Fruit fly (Drosophila melanogaster) whole organism, embryonic: ENCODE data around the gene CG42399.

ENCODE experiments used
- BEAF-32 ChIP-seq: fragments of 200-800 bp; sonication (Bioruptor generic); optimal IDR thresholded peaks from 3 replicates; lab custom pipeline; 2017; ENCODE audit warnings: missing biosample characterization, missing genetic modification characterization, mild to moderate bottlenecking, moderate library complexity, missing genetic modification reagents
- CG10366 ChIP-seq: fragments of 200-800 bp; sonication (Bioruptor generic); IDR thresholded peaks from 2 replicates; pipeline ENCODE4 v1.3.6; 2022; ENCODE audit warnings: missing biosample characterization, missing genetic modification characterization
- CG10431 ChIP-seq: fragments of 200-800 bp; sonication (Bioruptor generic); optimal IDR thresholded peaks from 3 replicates; lab custom pipeline; 2018; ENCODE audit warnings: missing biosample characterization, mild to moderate bottlenecking, missing genetic modification characterization
- CG10543 ChIP-seq: fragments of 200-800 bp; sonication (Bioruptor generic); optimal IDR thresholded peaks from 3 replicates; lab custom pipeline; 2017; ENCODE audit warnings: missing biosample characterization, mild to moderate bottlenecking, missing genetic modification characterization, moderate library complexity
- CG11093 ChIP-seq: fragments of 200-800 bp; sonication (Bioruptor generic); IDR thresholded peaks from 3 replicates; pipeline ENCODE4 v1.3.6; 2022; ENCODE audit warnings: missing biosample characterization, missing genetic modification characterization
- CG11398 ChIP-seq: fragments of 200-800 bp; sonication (Bioruptor generic); optimal IDR thresholded peaks from 2 replicates; lab custom pipeline; 2016; ENCODE audit warnings: missing biosample characterization, missing genetic modification characterization
- CG11696 ChIP-seq: fragments of 200-800 bp; sonication (Bioruptor generic); IDR thresholded peaks from 2 replicates; pipeline ENCODE4 v1.3.6; 2022; ENCODE audit warnings: missing biosample characterization, missing genetic modification characterization
- CG12769 ChIP-seq: fragments of 200-800 bp; sonication (Bioruptor generic); optimal IDR thresholded peaks from 2 replicates; lab custom pipeline; 2019; ENCODE audit warnings: missing biosample characterization, mild to moderate bottlenecking, missing genetic modification characterization, moderate library complexity
- CG13287 ChIP-seq: fragments of 200-800 bp; sonication (Bioruptor generic); IDR thresholded peaks from 2 replicates; pipeline ENCODE4 v1.3.6; 2022; ENCODE audit warnings: missing biosample characterization, missing genetic modification characterization; ENCODE audit not compliant: partially characterized antibody
- CG14860 ChIP-seq: fragments of 200-800 bp; sonication (Bioruptor generic); IDR thresholded peaks from 3 replicates; pipeline ENCODE4 v1.3.6; 2022; ENCODE audit warnings: missing biosample characterization, missing genetic modification characterization; ENCODE audit not compliant: partially characterized antibody
- CG17359 ChIP-seq: fragments of 200-800 bp; sonication (Bioruptor generic); optimal IDR thresholded peaks from 3 replicates; lab custom pipeline; 2018; ENCODE audit warnings: missing biosample characterization, mild to moderate bottlenecking, missing genetic modification characterization, moderate library complexity
- CG2199 ChIP-seq: fragments of 200-800 bp; sonication (Bioruptor generic); IDR thresholded peaks from 3 replicates; pipeline ENCODE4 v1.3.6; 2022; ENCODE audit warnings: missing biosample characterization, missing genetic modification characterization
- CG2678 ChIP-seq: fragments of 200-800 bp; sonication (Bioruptor generic); optimal IDR thresholded peaks from 3 replicates; lab custom pipeline; 2019; ENCODE audit warnings: missing biosample characterization, mild to moderate bottlenecking, missing genetic modification characterization, moderate library complexity
- CG33557 ChIP-seq: fragments of 200-800 bp; sonication (Bioruptor generic); optimal IDR thresholded peaks from 2 replicates; lab custom pipeline; 2019; ENCODE audit warnings: missing biosample characterization, mild to moderate bottlenecking, missing genetic modification characterization, moderate library complexity
- CG7372 ChIP-seq: fragments of 200-800 bp; sonication (Bioruptor generic); IDR thresholded peaks from 2 replicates; pipeline ENCODE4 v1.3.6; 2022; ENCODE audit warnings: missing biosample characterization, missing genetic modification characterization
- CG9817 ChIP-seq: fragments of 200-800 bp; sonication (Bioruptor generic); optimal IDR thresholded peaks from 2 replicates; lab custom pipeline; 2018; ENCODE audit warnings: missing biosample characterization, mild to moderate bottlenecking, missing genetic modification characterization, moderate library complexity
- CHES-1-like ChIP-seq: fragments of 200-800 bp; sonication (Bioruptor generic); optimal IDR thresholded peaks from 2 replicates; lab custom pipeline; 2016; ENCODE audit warnings: missing biosample characterization, missing genetic modification characterization
- ERR ChIP-seq: fragments of 200-800 bp; sonication (Bioruptor generic); optimal IDR thresholded peaks from 2 replicates; lab custom pipeline; 2016; ENCODE audit warnings: missing biosample characterization, missing genetic modification characterization
- Ets97D ChIP-seq: fragments of 200-800 bp; sonication (Bioruptor generic); optimal IDR thresholded peaks from 3 replicates; lab custom pipeline; 2016; ENCODE audit warnings: missing biosample characterization, missing genetic modification characterization
- Fer3 ChIP-seq: fragments of 200-800 bp; sonication (Bioruptor generic); optimal IDR thresholded peaks from 2 replicates; lab custom pipeline; 2018; ENCODE audit warnings: missing biosample characterization, mild to moderate bottlenecking, missing genetic modification characterization, moderate library complexity
- Gsc ChIP-seq: fragments of 200-800 bp; sonication (Bioruptor generic); IDR thresholded peaks from 2 replicates; pipeline ENCODE4 v1.3.6; 2022; ENCODE audit warnings: missing biosample characterization, missing genetic modification characterization
- Hey ChIP-seq: fragments of 200-800 bp; sonication (Bioruptor generic); optimal IDR thresholded peaks from 3 replicates; lab custom pipeline; 2018; ENCODE audit warnings: missing biosample characterization, mild to moderate bottlenecking, missing genetic modification characterization
- Hr39 ChIP-seq: fragments of >200 bp; optimal IDR thresholded peaks from 2 replicates; lab custom pipeline; 2017
- Max ChIP-seq: fragments of 200-800 bp; sonication (Bioruptor generic); optimal IDR thresholded peaks from 2 replicates; lab custom pipeline; 2016; ENCODE audit warnings: missing biosample characterization, mild to moderate bottlenecking, missing genetic modification characterization
- Meics ChIP-seq: fragments of 200-800 bp; sonication (Bioruptor generic); optimal IDR thresholded peaks from 2 replicates; lab custom pipeline; 2017; ENCODE audit warnings: missing biosample characterization, mild to moderate bottlenecking, missing genetic modification characterization
- Opbp ChIP-seq: fragments of 200-800 bp; sonication (Bioruptor generic); IDR thresholded peaks from 3 replicates; pipeline ENCODE4 v1.3.6; 2022; ENCODE audit warnings: missing biosample characterization, missing genetic modification characterization; ENCODE audit not compliant: partially characterized antibody
- Ptx1 ChIP-seq: fragments of 200-800 bp; sonication (Bioruptor generic); IDR thresholded peaks from 2 replicates; pipeline ENCODE4 v1.3.6; 2022; ENCODE audit warnings: missing biosample characterization, missing genetic modification characterization
- Ravus ChIP-seq: fragments of 200-800 bp; sonication (Bioruptor generic); IDR thresholded peaks from 2 replicates; pipeline ENCODE4 v1.3.6; 2022; ENCODE audit warnings: missing biosample characterization, missing genetic modification characterization
- Xrp1 ChIP-seq: fragments of 200-800 bp; sonication (Bioruptor generic); IDR thresholded peaks from 2 replicates; pipeline ENCODE4 v1.3.6; 2022; ENCODE audit warnings: missing biosample characterization, missing genetic modification characterization
- bab2 ChIP-seq: fragments of 200-800 bp; sonication (Bioruptor generic); optimal IDR thresholded peaks from 2 replicates; lab custom pipeline; 2016; ENCODE audit warnings: missing biosample characterization, missing genetic modification characterization
- bbx ChIP-seq: fragments of 200-800 bp; sonication (Bioruptor generic); IDR thresholded peaks from 2 replicates; pipeline ENCODE4 v1.3.6; 2022; ENCODE audit warnings: missing biosample characterization, missing genetic modification characterization; ENCODE audit not compliant: partially characterized antibody
- cas ChIP-seq: fragments of 200-800 bp; sonication (Bioruptor generic); IDR thresholded peaks from 2 replicates; pipeline ENCODE4 v1.3.6; 2022; ENCODE audit warnings: missing biosample characterization, missing genetic modification characterization
- caup ChIP-seq: fragments of 200-800 bp; sonication (Bioruptor generic); optimal IDR thresholded peaks from 3 replicates; lab custom pipeline; 2017; ENCODE audit warnings: missing biosample characterization, mild to moderate bottlenecking, missing genetic modification characterization, moderate library complexity; ENCODE audit not compliant: severe bottlenecking
- cg ChIP-seq: fragments of 200-800 bp; sonication (Bioruptor generic); optimal IDR thresholded peaks from 3 replicates; lab custom pipeline; 2019; ENCODE audit warnings: missing biosample characterization, mild to moderate bottlenecking, missing genetic modification characterization, moderate library complexity
- chinmo ChIP-seq: fragments of 200-800 bp; sonication (Bioruptor generic); IDR thresholded peaks from 4 replicates; pipeline ENCODE4 v1.3.6; 2022; ENCODE audit warnings: missing biosample characterization, missing genetic modification characterization; ENCODE audit not compliant: partially characterized antibody
- chm ChIP-seq: fragments of 200-800 bp; sonication (Bioruptor generic); IDR thresholded peaks from 2 replicates; pipeline ENCODE4 v1.3.6; 2022; ENCODE audit warnings: missing biosample characterization, missing genetic modification characterization
- ci ChIP-seq: fragments of 200-800 bp; sonication (Bioruptor generic); IDR thresholded peaks from 3 replicates; pipeline ENCODE4 v1.3.6; 2022; ENCODE audit warnings: missing biosample characterization, missing genetic modification characterization
- grn ChIP-seq: fragments of 200-800 bp; sonication (Bioruptor generic); optimal IDR thresholded peaks from 3 replicates; lab custom pipeline; 2017; ENCODE audit warnings: missing biosample characterization, missing genetic modification characterization
- insv ChIP-seq, 2 experiments: fragments of 200-800 bp; sonication (Bioruptor generic); optimal IDR thresholded peaks; 3 replicates each; lab custom pipeline; 2016 to 2018; ENCODE audit warnings: missing biosample characterization in 2 of 2, missing genetic modification characterization in 2 of 2
- kni ChIP-seq: fragments of 200-800 bp; sonication (Bioruptor generic); optimal IDR thresholded peaks from 3 replicates; lab custom pipeline; 2017; ENCODE audit warnings: mild to moderate bottlenecking, missing biosample characterization, missing genetic modification reagents, missing genetic modification characterization
- lilli ChIP-seq: fragments of 200-800 bp; sonication (Bioruptor generic); optimal IDR thresholded peaks from 3 replicates; lab custom pipeline; 2016; ENCODE audit warnings: missing biosample characterization, missing genetic modification characterization
- mam ChIP-seq: fragments of 200-800 bp; sonication (Bioruptor generic); optimal IDR thresholded peaks from 3 replicates; lab custom pipeline; 2016; ENCODE audit warnings: missing biosample characterization, missing genetic modification characterization
- mld ChIP-seq: fragments of 200-800 bp; sonication (Bioruptor generic); IDR thresholded peaks from 3 replicates; pipeline ENCODE4 v1.3.6; 2022; ENCODE audit warnings: missing biosample characterization, missing genetic modification characterization; ENCODE audit not compliant: partially characterized antibody
- nmo ChIP-seq: fragments of 200-800 bp; sonication (Bioruptor generic); optimal IDR thresholded peaks from 2 replicates; lab custom pipeline; 2018; ENCODE audit warnings: missing biosample characterization, mild to moderate bottlenecking, missing genetic modification characterization, moderate library complexity
- sd ChIP-seq: fragments of 200-800 bp; sonication (Bioruptor generic); optimal IDR thresholded peaks from 3 replicates; lab custom pipeline; 2018; ENCODE audit warnings: missing biosample characterization, mild to moderate bottlenecking, missing genetic modification characterization, moderate library complexity
- stc ChIP-seq: fragments of 200-800 bp; sonication (Bioruptor generic); IDR thresholded peaks from 2 replicates; pipeline ENCODE4 v1.3.6; 2022; ENCODE audit warnings: missing biosample characterization, missing genetic modification characterization
- wek ChIP-seq: fragments of 200-800 bp; sonication (Bioruptor generic); optimal IDR thresholded peaks from 3 replicates; lab custom pipeline; 2018; ENCODE audit warnings: missing biosample characterization, mild to moderate bottlenecking, missing genetic modification characterization, moderate library complexity

The CG42399 gene

DNA sequence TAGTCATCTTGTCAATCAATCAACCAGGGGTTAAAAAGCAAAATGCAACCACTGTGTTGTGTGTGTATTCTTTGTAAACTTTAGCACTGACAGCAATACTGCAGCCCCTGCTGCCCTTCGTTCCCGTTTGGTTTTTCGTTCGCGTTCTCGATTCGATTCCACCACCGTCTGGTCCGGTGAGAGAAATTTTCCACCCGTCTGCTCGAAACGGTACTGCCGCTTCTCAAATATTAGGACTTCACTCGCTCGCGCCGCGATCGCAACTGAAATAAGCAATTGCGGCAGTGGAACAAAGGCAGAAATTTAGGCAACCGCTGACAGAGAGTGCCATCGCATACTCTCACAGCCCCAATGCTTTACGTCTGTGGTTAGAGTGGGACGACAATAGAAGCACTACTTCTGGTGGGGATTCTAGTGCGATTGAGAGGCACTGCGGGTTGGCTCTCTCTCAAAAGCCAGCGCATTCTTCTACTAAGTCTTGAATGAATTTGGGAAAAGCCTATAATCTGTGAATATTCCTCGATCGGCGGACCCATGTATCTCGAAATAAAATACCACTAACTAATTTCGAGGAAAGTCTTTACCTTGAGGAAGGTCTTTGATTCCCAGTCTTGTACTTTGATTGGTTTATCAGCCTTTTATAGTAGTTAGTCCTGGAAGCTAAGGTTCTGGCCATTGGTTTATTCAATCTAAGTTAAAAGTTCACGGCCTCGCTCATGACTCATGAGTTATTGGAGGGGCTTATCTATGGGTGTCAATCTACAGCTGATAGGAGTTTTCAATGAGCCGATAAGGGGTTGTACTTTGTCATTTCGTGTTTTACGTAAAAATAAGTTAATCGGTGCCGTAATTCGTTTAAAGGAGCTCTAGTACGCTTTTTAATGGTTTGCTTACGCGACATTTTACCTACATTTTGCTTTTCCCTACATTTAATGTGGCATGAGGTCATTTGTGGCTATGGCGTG, 23.8 kb downstream of the CG42399 start (continued):
- 0 out of 2 replicates have a peak, but pooled peaks have one; percentile 50 for TF ChIP-seq CG11696 (GFP tag; lab: Robert Waterston, UW)
- no peak; the same call in 1 of the 2 replicates for TF ChIP-seq Xrp1
- no peak for TF ChIP-seq Ravus (GFP tag; lab: Robert Waterston, UW)
- TF ChIP-seq cg (GFP tag; lab: Kevin White, UChicago), result peak; percentile 21
- peak; percentile 30 for TF ChIP-seq CG11398
- peak; percentile 93 for TF ChIP-seq CG12769 (tag; lab: Kevin White, UChicago)
- peak; percentile 96 for TF ChIP-seq sd (tag; lab: Kevin White, UChicago)
- TF ChIP-seq grn (GFP tag; lab: Kevin White, UChicago), result peak; percentile 90
- TF ChIP-seq CG7372 (GFP tag; lab: Robert Waterston, UW), result no peak
- peak; percentile 4 for TF ChIP-seq nmo (GFP tag; lab: Kevin White, UChicago)
- TF ChIP-seq mam (GFP tag; lab: Kevin White, UChicago), result no peak
- TF ChIP-seq mld (GFP tag; lab: Robert Waterston, UW), result peak; percentile 62; the same call in 2 of the 3 replicates
- peak; percentile 22; the same call in 1 of the 2 replicates for TF ChIP-seq CG10366 (GFP tag; lab: Robert Waterston, UW)
- no peak for TF ChIP-seq CG9817 (tag; lab: Kevin White, UChicago)
- no peak for TF ChIP-seq Gsc (GFP tag; lab: Robert Waterston, UW)
- TF ChIP-seq CG11093 (GFP tag; lab: Robert Waterston, UW), result no peak
- peak; percentile 90 for TF ChIP-seq CG10543
- peak; percentile 34 for TF ChIP-seq Fer3 (tag; lab: Kevin White, UChicago)
- peak; percentile 69 for TF ChIP-seq CG13287 (GFP tag; lab: Robert Waterston, UW)
- TF ChIP-seq ci (GFP tag; lab: Robert Waterston, UW), result peak; percentile 71; the same call in 2 of the 3 replicates
- TF ChIP-seq chm (GFP tag; lab: Robert Waterston, UW), result peak; percentile 91
- no peak for TF ChIP-seq Ets97D
- peak; percentile 77 for TF ChIP-seq kni (GFP tag; lab: Kevin White, UChicago)
- peak; percentile 42 for TF ChIP-seq lilli (GFP tag; lab: Kevin White, UChicago)
- TF ChIP-seq ERR (GFP tag; lab: Kevin White, UChicago), result peak; percentile 17
- peak; percentile 65 for TF ChIP-seq bbx (GFP tag; lab: Robert Waterston, UW)
- TF ChIP-seq wek (GFP tag; lab: Kevin White, UChicago), result peak; percentile 65
- TF ChIP-seq Opbp, result peak; percentile 69; the same call in 2 of the 3 replicates
- TF ChIP-seq Hey (tag; lab: Kevin White, UChicago), result no peak
- TF ChIP-seq chinmo, result peak; percentile 95
- peak; percentile 18 for TF ChIP-seq CG33557 (GFP tag; lab: Kevin White, UChicago)
- peak; percentile 33; the same call in 1 of the 3 replicates for TF ChIP-seq CG14860 (GFP tag; lab: Robert Waterston, UW)
- TF ChIP-seq CG2199 (GFP tag; lab: Robert Waterston, UW), result peak; percentile 83
- TF ChIP-seq Ptx1, result no peak
- TF ChIP-seq Hr39 (lab: Kevin White, UChicago), result no peak
- TF ChIP-seq bab2, result no peak
- peak; percentile 39 for TF ChIP-seq Meics (GFP tag; lab: Kevin White, UChicago)
- TF ChIP-seq stc (GFP tag; lab: Robert Waterston, UW), result no peak; the same call in 1 of the 2 replicates
- TF ChIP-seq CG17359, result peak; percentile 49
- TF ChIP-seq insv (GFP tag; optimal IDR thresholded peaks at IDR 0.05; lab: Kevin White, UChicago), result peak in 1 of 2 experiments; percentile 8
- TF ChIP-seq CHES-1-like, result peak; percentile 37
- TF ChIP-seq CG10431, result peak; percentile 39
- peak; percentile 30 for TF ChIP-seq Max (GFP tag; lab: Kevin White, UChicago)
- no peak for TF ChIP-seq BEAF-32 (GFP tag; lab: Kevin White, UChicago)
- peak; percentile 65 for TF ChIP-seq caup (GFP tag; lab: Kevin White, UChicago)
- TF ChIP-seq CG2678, result peak; percentile 51
- peak; percentile 36; the same call in 1 of the 2 replicates for TF ChIP-seq cas (GFP tag; lab: Robert Waterston, UW)
